Worm (Caenorhabditis elegans) whole organism, late embryonic: ENCODE results near the gene miro-1.

ENCODE experiments used
- C08G9.2 ChIP-seq: sonication (generic microtip); optimal IDR thresholded peaks from 2 replicates; lab custom pipeline; 2016; ENCODE audit warnings: mild to moderate bottlenecking, missing genetic modification characterization, moderate library complexity, missing compliant biosample characterization
- C38D4.7 ChIP-seq: fragments of 200-800 bp; sonication (Bioruptor generic); optimal IDR thresholded peaks from 2 replicates; lab custom pipeline; 2018; ENCODE audit warnings: mild to moderate bottlenecking, missing genetic modification characterization, moderate library complexity, missing compliant biosample characterization
- K02D7.2 ChIP-seq: sonication (generic microtip); optimal IDR thresholded peaks from 2 replicates; lab custom pipeline; 2017; ENCODE audit warnings: mild to moderate bottlenecking, missing genetic modification characterization, missing compliant biosample characterization
- K09A11.1 ChIP-seq: sonication (generic microtip); optimal IDR thresholded peaks from 2 replicates; lab custom pipeline; 2017; ENCODE audit warnings: antibody characterized with exemption, mild to moderate bottlenecking, missing genetic modification characterization, missing compliant biosample characterization; ENCODE audit not compliant: insufficient read depth
- Y22D7AL.16 ChIP-seq: sonication (generic microtip); optimal IDR thresholded peaks from 2 replicates; lab custom pipeline; 2016; ENCODE audit warnings: missing genetic modification characterization, missing compliant biosample characterization
- ceh-14 ChIP-seq: sonication (generic microtip); optimal IDR thresholded peaks from 2 replicates; lab custom pipeline; 2016; ENCODE audit warnings: missing genotype, missing genetic modification characterization, missing compliant biosample characterization
- ceh-2 ChIP-seq: sonication (generic microtip); optimal IDR thresholded peaks from 2 replicates; lab custom pipeline; 2016; ENCODE audit warnings: missing genotype, missing genetic modification characterization, missing compliant biosample characterization
- ceh-22 ChIP-seq: sonication (generic microtip); optimal IDR thresholded peaks from 2 replicates; lab custom pipeline; 2017; ENCODE audit warnings: missing biosample characterization, missing genetic modification characterization
- ceh-24 ChIP-seq: sonication (generic microtip); optimal IDR thresholded peaks from 2 replicates; lab custom pipeline; 2016; ENCODE audit warnings: mild to moderate bottlenecking, missing genetic modification characterization, missing compliant biosample characterization
- ceh-31 ChIP-seq: sonication (generic microtip); optimal IDR thresholded peaks from 2 replicates; lab custom pipeline; 2016; ENCODE audit warnings: missing genetic modification characterization, missing compliant biosample characterization
- ceh-6 ChIP-seq: fragments of 200-800 bp; sonication (Bioruptor generic); optimal IDR thresholded peaks from 2 replicates; lab custom pipeline; 2018; ENCODE audit warnings: mild to moderate bottlenecking, missing genetic modification characterization, missing compliant biosample characterization
- che-1 ChIP-seq: sonication (generic microtip); optimal IDR thresholded peaks from 2 replicates; lab custom pipeline; 2016; ENCODE audit warnings: mild to moderate bottlenecking, missing genetic modification characterization, missing compliant biosample characterization
- dmd-4 ChIP-seq: sonication (generic microtip); optimal IDR thresholded peaks from 2 replicates; lab custom pipeline; 2016; ENCODE audit warnings: borderline replicate concordance, missing genetic modification characterization, missing compliant biosample characterization
- dve-1 ChIP-seq: sonication (generic microtip); optimal IDR thresholded peaks from 2 replicates; lab custom pipeline; 2017; ENCODE audit warnings: antibody characterized with exemption, mild to moderate bottlenecking, missing genetic modification characterization, missing compliant biosample characterization
- elt-2 ChIP-seq: sonication (generic microtip); optimal IDR thresholded peaks from 2 replicates; lab custom pipeline; 2016; ENCODE audit warnings: missing genetic modification reagents, missing genetic modification characterization, missing compliant biosample characterization
- elt-4 ChIP-seq: sonication (generic microtip); optimal IDR thresholded peaks from 2 replicates; lab custom pipeline; 2016; ENCODE audit warnings: missing genetic modification characterization, missing compliant biosample characterization
- ets-4 ChIP-seq: sonication (generic microtip); optimal IDR thresholded peaks from 2 replicates; lab custom pipeline; 2016; ENCODE audit warnings: missing genetic modification characterization, missing compliant biosample characterization
- fkh-10 ChIP-seq: fragments of 150-350 bp; optimal IDR thresholded peaks from 2 replicates; lab custom pipeline; 2014; ENCODE audit warnings: missing biosample characterization, missing genetic modification reagents, missing genetic modification characterization
- gmeb-2 ChIP-seq: sonication (generic microtip); optimal IDR thresholded peaks from 2 replicates; lab custom pipeline; 2016; ENCODE audit warnings: missing genetic modification characterization, inconsistent platforms, missing compliant biosample characterization
- hlh-15 ChIP-seq: sonication (generic microtip); optimal IDR thresholded peaks from 2 replicates; lab custom pipeline; 2016; ENCODE audit warnings: missing genetic modification characterization, missing compliant biosample characterization
- hlh-30 ChIP-seq: sonication (generic microtip); optimal IDR thresholded peaks from 2 replicates; lab custom pipeline; 2017; ENCODE audit warnings: antibody characterized with exemption, missing genetic modification characterization, missing compliant biosample characterization; ENCODE audit not compliant: insufficient read depth
- hlh-6 ChIP-seq: sonication (generic microtip); optimal IDR thresholded peaks from 2 replicates; lab custom pipeline; 2016; ENCODE audit warnings: missing genotype, missing genetic modification characterization, missing compliant biosample characterization
- lim-6 ChIP-seq: sonication (generic microtip); optimal IDR thresholded peaks from 2 replicates; lab custom pipeline; 2016; ENCODE audit warnings: missing genetic modification characterization, missing compliant biosample characterization
- lin-11 ChIP-seq: fragments of 200-800 bp; sonication (Bioruptor generic); optimal IDR thresholded peaks from 2 replicates; lab custom pipeline; 2018; ENCODE audit warnings: mild to moderate bottlenecking, missing genetic modification characterization, missing compliant biosample characterization
- nhr-11 ChIP-seq: fragments of 150-350 bp; optimal IDR thresholded peaks from 2 replicates; lab custom pipeline; 2014; ENCODE audit warnings: missing biosample characterization, missing genetic modification characterization
- nhr-232 ChIP-seq: sonication (generic microtip); optimal IDR thresholded peaks from 2 replicates; lab custom pipeline; 2016; ENCODE audit warnings: missing genetic modification characterization, missing compliant biosample characterization
- npax-4 ChIP-seq: sonication (generic microtip); optimal IDR thresholded peaks from 2 replicates; lab custom pipeline; 2016; ENCODE audit warnings: missing genetic modification characterization, missing compliant biosample characterization
- pag-3 ChIP-seq: sonication (generic microtip); optimal IDR thresholded peaks from 2 replicates; lab custom pipeline; 2016; ENCODE audit warnings: missing compliant biosample characterization, missing genetic modification characterization, borderline replicate concordance
- pha-2 ChIP-seq: sonication (generic microtip); optimal IDR thresholded peaks from 2 replicates; lab custom pipeline; 2017; ENCODE audit warnings: mild to moderate bottlenecking, missing genetic modification characterization, missing compliant biosample characterization
- pqm-1 ChIP-seq: sonication (generic microtip); optimal IDR thresholded peaks from 2 replicates; lab custom pipeline; 2016; ENCODE audit warnings: missing genetic modification characterization, missing compliant biosample characterization
- ref-2 ChIP-seq: sonication (generic microtip); optimal IDR thresholded peaks from 2 replicates; lab custom pipeline; 2016; ENCODE audit warnings: missing genetic modification characterization, missing compliant biosample characterization
- rnt-1 ChIP-seq: sonication (generic microtip); optimal IDR thresholded peaks from 2 replicates; lab custom pipeline; 2016; ENCODE audit warnings: missing genetic modification characterization, missing compliant biosample characterization
- sdc-2 ChIP-seq: sonication (generic microtip); optimal IDR thresholded peaks from 2 replicates; lab custom pipeline; 2016; ENCODE audit warnings: missing genotype, missing genetic modification characterization, missing compliant biosample characterization
- sox-2 ChIP-seq: fragments of 200-800 bp; sonication (Bioruptor generic); IDR thresholded peaks from 2 replicates; pipeline ENCODE4 v1.3.6; 2022; ENCODE audit warnings: missing genetic modification reagents, missing genetic modification characterization, missing compliant biosample characterization
- sox-4 ChIP-seq: sonication (generic microtip); optimal IDR thresholded peaks from 2 replicates; lab custom pipeline; 2017; ENCODE audit warnings: mild to moderate bottlenecking, missing genetic modification characterization, inconsistent platforms, missing compliant biosample characterization
- syd-9 ChIP-seq: sonication (generic microtip); optimal IDR thresholded peaks from 2 replicates; lab custom pipeline; 2016; ENCODE audit warnings: mild to moderate bottlenecking, missing genetic modification characterization, moderate library complexity, missing compliant biosample characterization
- tbx-2 ChIP-seq: sonication (generic microtip); optimal IDR thresholded peaks from 2 replicates; lab custom pipeline; 2016; ENCODE audit warnings: missing genetic modification characterization, missing compliant biosample characterization
- ttx-3 ChIP-seq: sonication (generic microtip); optimal IDR thresholded peaks from 2 replicates; lab custom pipeline; 2016; ENCODE audit warnings: missing genetic modification reagents, missing genetic modification characterization, missing compliant biosample characterization
- unc-55 ChIP-seq: sonication (generic microtip); optimal IDR thresholded peaks from 2 replicates; lab custom pipeline; 2017; ENCODE audit warnings: missing biosample characterization, missing genetic modification reagents, missing genetic modification characterization

The miro-1 gene

DNA sequence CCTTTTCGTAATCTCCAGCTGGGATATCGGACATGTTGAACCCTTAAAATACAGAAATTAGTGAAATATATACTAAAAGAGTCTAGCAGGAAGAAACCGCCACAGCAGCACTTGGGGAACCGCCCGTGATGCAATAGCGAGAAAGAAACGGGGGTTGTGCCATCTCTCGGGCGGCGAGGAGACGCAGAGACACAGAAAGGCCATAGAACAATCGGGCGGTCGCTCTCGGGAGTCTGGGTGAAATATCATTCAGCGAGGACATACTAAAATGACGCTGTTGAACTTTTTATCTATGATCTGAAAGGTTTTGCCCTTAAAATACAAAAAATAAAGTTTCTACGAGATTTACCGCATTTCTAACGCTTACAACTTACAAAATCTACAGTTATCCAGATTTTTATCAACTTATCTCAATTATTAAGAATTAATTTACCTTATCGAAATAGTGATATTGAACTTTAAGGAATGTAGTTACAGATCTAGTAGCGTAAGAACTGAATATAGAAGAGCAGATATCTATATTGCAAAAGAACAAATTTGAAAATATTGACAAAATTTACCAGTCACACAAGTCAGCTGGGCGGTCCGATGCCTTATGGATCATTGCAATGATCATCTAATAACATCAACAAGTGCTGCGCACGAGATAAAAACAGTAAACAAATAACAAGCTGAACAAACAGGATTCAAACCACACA is 33.0 kb upstream of the miro-1 start, which contains the start of gene cyc-2.1 (continued):
- TF ChIP-seq dve-1 (no peak), elt-2 (tag; lab: Kevin White, UChicago) (peak; percentile 62), lim-6 (tag; lab: Kevin White, UChicago) (no peak), ceh-31 (tag; lab: Kevin White, UChicago) (peak; percentile 43), dmd-4 (no peak), sdc-2 (tag; lab: Kevin White, UChicago) (peak; percentile 27), rnt-1 (peak; percentile 45), ceh-24 (tag; lab: Kevin White, UChicago) (no peak), sox-4 (tag; lab: Kevin White, UChicago) (no peak), ttx-3 (tag; lab: Kevin White, UChicago) (no peak), ceh-14 (tag; lab: Kevin White, UChicago) (no peak), ets-4 (tag; lab: Kevin White, UChicago) (no peak), pqm-1 (tag; lab: Kevin White, UChicago) (peak; percentile 6), pha-2 (peak; percentile 28), lin-11 (no peak), ref-2 (tag; lab: Kevin White, UChicago) (peak; percentile 7), fkh-10 (GFP tag; lab: Kevin White, UChicago) (no peak), C08G9.2 (no peak), ceh-22 (tag; lab: Kevin White, UChicago) (no peak), npax-4 (tag; lab: Kevin White, UChicago) (no peak), K02D7.2 (tag; lab: Kevin White, UChicago) (no peak), hlh-6 (tag; lab: Kevin White, UChicago) (no peak), hlh-30 (no peak), syd-9 (tag; lab: Kevin White, UChicago) (no peak), ceh-2 (tag; lab: Kevin White, UChicago) (no peak), gmeb-2 (tag; lab: Kevin White, UChicago) (no peak), C38D4.7 (GFP tag; lab: Kevin White, UChicago) (no peak), che-1 (tag; lab: Kevin White, UChicago) (no peak), tbx-2 (tag; lab: Kevin White, UChicago) (peak; percentile 9), Y22D7AL.16 (tag; lab: Kevin White, UChicago) (no peak), unc-55 (GFP tag; lab: Kevin White, UChicago) (peak; percentile 22), elt-4 (tag; lab: Kevin White, UChicago) (no peak), sox-2 (GFP tag; lab: Robert Waterston, UW) (no peak), nhr-11 (tag; lab: Kevin White, UChicago) (no peak), hlh-15 (tag; lab: Kevin White, UChicago) (no peak)
- TF ChIP-seq, all 69 proteins: peak for 12

DNA sequence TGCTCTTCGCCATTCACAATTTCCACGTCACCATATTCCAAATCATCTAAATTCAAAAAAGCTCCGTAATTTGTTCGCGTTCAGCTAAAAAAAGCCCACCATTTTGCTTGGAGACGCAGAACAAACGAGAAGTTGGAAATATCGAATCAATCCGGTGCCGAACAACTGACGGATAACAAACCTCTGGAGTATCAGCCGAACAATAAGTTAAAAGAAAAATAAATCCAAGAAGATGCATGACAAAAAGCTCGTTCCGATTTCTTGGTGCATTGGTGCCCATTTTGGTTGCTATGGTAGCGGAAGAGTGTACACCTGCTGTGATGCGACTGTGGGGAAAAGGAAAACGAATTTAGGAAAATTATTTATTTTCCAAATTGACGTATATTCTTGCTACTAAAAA is 31.9 kb upstream of the miro-1 start, which contains the start of gene tctn-1:
tctn-1 (minus strand) TSS at position 280 of the 400 bp plus-strand sequence.
- TF ChIP-seq K09A11.1 (tag; lab: Kevin White, UChicago) (no peak), nhr-232 (no peak), pag-3 (no peak), Y22D7AL.16 (tag; lab: Kevin White, UChicago) (no peak), ceh-22 (tag; lab: Kevin White, UChicago) (no peak), ceh-31 (tag; lab: Kevin White, UChicago) (no peak), dve-1 (no peak), ceh-6 (GFP tag; lab: Kevin White, UChicago) (no peak), sdc-2 (tag; lab: Kevin White, UChicago) (no peak), ttx-3 (tag; lab: Kevin White, UChicago) (no peak), ref-2 (tag; lab: Kevin White, UChicago) (no peak), elt-4 (tag; lab: Kevin White, UChicago) (no peak), unc-55 (GFP tag; lab: Kevin White, UChicago) (no peak), K02D7.2 (tag; lab: Kevin White, UChicago) (no peak)
